Worm (Caenorhabditis elegans): ENCODE results near the gene bgnt-1.2.

DNA sequence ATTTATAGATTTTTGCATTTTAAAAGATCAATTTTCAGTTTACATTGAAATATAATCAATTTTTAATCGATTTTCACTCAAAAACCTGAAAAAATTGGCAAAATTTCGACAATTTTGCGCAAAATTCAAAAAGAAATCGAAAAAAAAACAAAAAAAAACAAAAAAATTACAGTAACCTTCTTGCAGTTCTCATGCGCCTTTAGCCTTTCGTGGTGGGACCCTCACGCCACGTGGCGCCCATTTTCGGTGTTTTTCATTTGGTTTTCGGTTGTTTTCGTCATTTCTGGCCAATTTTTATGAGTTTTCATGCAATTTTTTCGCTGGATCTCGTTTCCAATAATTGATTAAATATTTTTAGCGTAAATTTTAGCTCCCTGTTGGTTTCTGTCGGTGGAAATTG lies 51.1 kb downstream of the bgnt-1.2 start:
- TF ChIP-seq nhr-129 (tag; optimal IDR thresholded peaks at IDR 0.05), result no peak
- no peak for TF ChIP-seq ama-1 (optimal IDR thresholded peaks at IDR 0.05)
- TF ChIP-seq ZK546.5 (tag; optimal IDR thresholded peaks at IDR 0.05), result no peak
- TF ChIP-seq nhr-237 (tag; optimal IDR thresholded peaks at IDR 0.05), result no peak
- TF ChIP-seq C34F6.9 (tag; optimal IDR thresholded peaks at IDR 0.05), result no peak
